Fruit fly (Drosophila melanogaster) whole organism, embryonic: ENCODE results near the gene CG6023.

Experiments used
- Ada2b ChIP-seq: fragments of 200-800 bp; sonication (Bioruptor generic); IDR thresholded peaks from 2 replicates; pipeline ENCODE4 v1.3.6; 2022; ENCODE audit warnings: missing biosample characterization, missing genetic modification characterization
- Aef1 ChIP-seq: fragments of 200-800 bp; sonication (Bioruptor generic); IDR thresholded peaks from 3 replicates; pipeline ENCODE4 v1.3.6; 2022; ENCODE audit warnings: missing biosample characterization, missing genetic modification characterization
- Bteb2 ChIP-seq: fragments of 200-800 bp; sonication (Bioruptor generic); optimal IDR thresholded peaks from 2 replicates; lab custom pipeline; 2016; ENCODE audit warnings: missing biosample characterization, missing genetic modification characterization
- CG11247 ChIP-seq: fragments of 200-800 bp; sonication (Bioruptor generic); IDR thresholded peaks from 2 replicates; pipeline ENCODE4 v1.3.6; 2022; ENCODE audit warnings: missing biosample characterization, missing genetic modification characterization
- CG12659 ChIP-seq: fragments of 200-800 bp; sonication (Bioruptor generic); optimal IDR thresholded peaks from 3 replicates; lab custom pipeline; 2017; ENCODE audit warnings: mild to moderate bottlenecking, missing biosample characterization, missing genetic modification reagents, missing genetic modification characterization
- CG12744 ChIP-seq: fragments of 200-800 bp; sonication (Bioruptor generic); optimal IDR thresholded peaks from 2 replicates; lab custom pipeline; 2016; ENCODE audit warnings: missing biosample characterization, missing genetic modification characterization
- CG15514 ChIP-seq: fragments of 200-800 bp; sonication (Bioruptor generic); optimal IDR thresholded peaks from 3 replicates; lab custom pipeline; 2017; ENCODE audit warnings: missing biosample characterization, missing genetic modification characterization, mild to moderate bottlenecking, moderate library complexity, missing genetic modification reagents
- CG16813 ChIP-seq: fragments of 200-800 bp; sonication (Bioruptor generic); IDR thresholded peaks from 3 replicates; pipeline ENCODE4 v1.3.6; 2022; ENCODE audit warnings: missing biosample characterization, missing genetic modification characterization; ENCODE audit not compliant: partially characterized antibody
- CG16815 ChIP-seq: fragments of 200-800 bp; sonication (Bioruptor generic); optimal IDR thresholded peaks from 3 replicates; lab custom pipeline; 2017; ENCODE audit warnings: missing biosample characterization, mild to moderate bottlenecking, missing genetic modification characterization
- CG17359 ChIP-seq: fragments of 200-800 bp; sonication (Bioruptor generic); optimal IDR thresholded peaks from 3 replicates; lab custom pipeline; 2018; ENCODE audit warnings: missing biosample characterization, mild to moderate bottlenecking, missing genetic modification characterization, moderate library complexity
- CG17568 ChIP-seq: fragments of 200-800 bp; sonication (Bioruptor generic); optimal IDR thresholded peaks from 2 replicates; lab custom pipeline; 2018; ENCODE audit warnings: missing biosample characterization, mild to moderate bottlenecking, missing genetic modification characterization, moderate library complexity
- CG18476 ChIP-seq: fragments of 200-800 bp; sonication (Bioruptor generic); optimal IDR thresholded peaks from 2 replicates; lab custom pipeline; 2016; ENCODE audit warnings: missing biosample characterization, mild to moderate bottlenecking, missing genetic modification characterization
- CG18599 ChIP-seq: fragments of 200-800 bp; sonication (Bioruptor generic); optimal IDR thresholded peaks from 3 replicates; lab custom pipeline; 2017; ENCODE audit warnings: missing biosample characterization, missing genetic modification characterization, mild to moderate bottlenecking, moderate library complexity, missing genetic modification reagents
- CG2120 ChIP-seq: fragments of 200-800 bp; sonication (Bioruptor generic); optimal IDR thresholded peaks from 3 replicates; lab custom pipeline; 2016; ENCODE audit warnings: missing biosample characterization, missing genetic modification characterization
- CG2199 ChIP-seq: fragments of 200-800 bp; sonication (Bioruptor generic); IDR thresholded peaks from 3 replicates; pipeline ENCODE4 v1.3.6; 2022; ENCODE audit warnings: missing biosample characterization, missing genetic modification characterization
- CG34422 ChIP-seq: fragments of 200-800 bp; sonication (Bioruptor generic); IDR thresholded peaks from 3 replicates; pipeline ENCODE4 v1.3.6; 2022; ENCODE audit warnings: missing biosample characterization, missing genetic modification characterization
- CG3847 ChIP-seq: fragments of 200-800 bp; sonication (Bioruptor generic); IDR thresholded peaks from 2 replicates; pipeline ENCODE4 v1.3.6; 2022; ENCODE audit warnings: missing biosample characterization, missing genetic modification characterization
- CG7786 ChIP-seq: fragments of 200-800 bp; sonication (Bioruptor generic); optimal IDR thresholded peaks from 2 replicates; lab custom pipeline; 2016; ENCODE audit warnings: missing biosample characterization, missing genetic modification characterization
- CG7839 ChIP-seq: fragments of 200-800 bp; sonication (Bioruptor generic); optimal IDR thresholded peaks from 3 replicates; lab custom pipeline; 2018; ENCODE audit warnings: missing biosample characterization, mild to moderate bottlenecking, missing genetic modification characterization, moderate library complexity
- CG8478 ChIP-seq: fragments of >200 bp; optimal IDR thresholded peaks from 2 replicates; lab custom pipeline; 2018
- CG9609 ChIP-seq: fragments of 200-800 bp; sonication (Bioruptor generic); optimal IDR thresholded peaks from 3 replicates; lab custom pipeline; 2016; ENCODE audit warnings: missing biosample characterization, missing genetic modification characterization
- Drgx ChIP-seq: fragments of 200-800 bp; sonication (Bioruptor generic); IDR thresholded peaks from 2 replicates; pipeline ENCODE4 v1.3.6; 2022; ENCODE audit warnings: missing biosample characterization, missing genetic modification characterization
- Fer1 ChIP-seq: fragments of 200-800 bp; sonication (Bioruptor generic); optimal IDR thresholded peaks from 2 replicates; lab custom pipeline; 2017; ENCODE audit warnings: missing biosample characterization, mild to moderate bottlenecking, missing genetic modification characterization
- H2.0 ChIP-seq: fragments of 200-800 bp; sonication (Bioruptor generic); IDR thresholded peaks from 2 replicates; pipeline ENCODE4 v1.3.6; 2022; ENCODE audit warnings: missing biosample characterization, missing genetic modification characterization
- HLH4C ChIP-seq: fragments of 200-800 bp; sonication (Bioruptor generic); IDR thresholded peaks from 3 replicates; pipeline ENCODE4 v1.3.6; 2022; ENCODE audit warnings: missing biosample characterization, missing genetic modification characterization; ENCODE audit not compliant: partially characterized antibody
- HmgZ ChIP-seq: fragments of 200-800 bp; sonication (Bioruptor generic); optimal IDR thresholded peaks from 2 replicates; lab custom pipeline; 2018; ENCODE audit warnings: missing biosample characterization, mild to moderate bottlenecking, missing genetic modification characterization
- MBD-R2 ChIP-seq: fragments of 200-800 bp; sonication (Bioruptor generic); IDR thresholded peaks from 2 replicates; pipeline ENCODE4 v1.3.6; 2022; ENCODE audit warnings: missing biosample characterization, missing genetic modification characterization
- NK7.1 ChIP-seq: fragments of 200-800 bp; sonication (Bioruptor generic); optimal IDR thresholded peaks from 3 replicates; lab custom pipeline; 2016; ENCODE audit warnings: missing biosample characterization, missing genetic modification characterization
- Optix ChIP-seq: fragments of 200-800 bp; sonication (Bioruptor generic); IDR thresholded peaks from 3 replicates; pipeline ENCODE4 v1.3.6; 2022; ENCODE audit warnings: missing biosample characterization, missing genetic modification characterization
- Scr ChIP-seq: fragments of 200-800 bp; sonication (Bioruptor generic); IDR thresholded peaks from 2 replicates; pipeline ENCODE4 v1.3.6; 2022; ENCODE audit warnings: missing biosample characterization, missing genetic modification characterization; ENCODE audit not compliant: partially characterized antibody
- Sry-δ ChIP-seq: fragments of 200-800 bp; sonication (Bioruptor generic); optimal IDR thresholded peaks from 2 replicates; lab custom pipeline; 2016; ENCODE audit warnings: missing biosample characterization, missing genetic modification characterization
- Stat92E ChIP-seq, 3 experiments: fragments of >200 bp in 2 of 3; fragments of 200-800 bp in 1 of 3; sonication (Bioruptor generic) in 1 of 3; optimal IDR thresholded peaks; 2 replicates each; lab custom pipeline; 2017 to 2019; ENCODE audit warnings: missing biosample characterization in 3 of 3, missing genetic modification characterization in 3 of 3, mild to moderate bottlenecking in 1 of 3, moderate library complexity in 1 of 3
- Tbp ChIP-seq: fragments of >200 bp; optimal IDR thresholded peaks from 2 replicates; lab custom pipeline; 2018; ENCODE audit warnings: missing biosample characterization, missing genetic modification characterization
- Trl ChIP-seq, 3 experiments: fragments of >200 bp in 2 of 3; fragments of 200-800 bp in 1 of 3; sonication (Bioruptor generic) in 1 of 3; optimal IDR thresholded peaks; 2 replicates in 1 of 3; 3 replicates in 2 of 3; lab custom pipeline; 2016 to 2017; ENCODE audit warnings: missing biosample characterization in 1 of 3, missing genetic modification characterization in 1 of 3
- Xbp1 ChIP-seq: fragments of 200-800 bp; sonication (Bioruptor generic); optimal IDR thresholded peaks from 3 replicates; lab custom pipeline; 2016; ENCODE audit warnings: missing biosample characterization, mild to moderate bottlenecking, missing genetic modification characterization
- bowl ChIP-seq: fragments of 200-800 bp; sonication (Bioruptor generic); IDR thresholded peaks from 2 replicates; pipeline ENCODE4 v1.3.6; 2022; ENCODE audit warnings: missing biosample characterization, missing genetic modification characterization
- ci ChIP-seq: fragments of 200-800 bp; sonication (Bioruptor generic); IDR thresholded peaks from 3 replicates; pipeline ENCODE4 v1.3.6; 2022; ENCODE audit warnings: missing biosample characterization, missing genetic modification characterization
- crp ChIP-seq, 2 experiments: fragments of 200-800 bp; sonication (Bioruptor generic); optimal IDR thresholded peaks; 2 replicates in 1 of 2; 3 replicates in 1 of 2; lab custom pipeline; 2017; ENCODE audit warnings: missing biosample characterization in 2 of 2, missing genetic modification characterization in 2 of 2, mild to moderate bottlenecking in 1 of 2, moderate library complexity in 1 of 2
- cwo ChIP-seq: fragments of 200-800 bp; sonication (Bioruptor generic); optimal IDR thresholded peaks from 3 replicates; lab custom pipeline; 2017; ENCODE audit warnings: missing biosample characterization, missing genetic modification characterization, mild to moderate bottlenecking, moderate library complexity, missing genetic modification reagents
- dpn ChIP-seq, 2 experiments: fragments of 200-800 bp; sonication (Bioruptor generic); optimal IDR thresholded peaks; 3 replicates each; lab custom pipeline; 2016; ENCODE audit warnings: missing biosample characterization in 2 of 2, missing genetic modification characterization in 2 of 2
- fu2 ChIP-seq: fragments of 200-800 bp; sonication (Bioruptor generic); optimal IDR thresholded peaks from 2 replicates; lab custom pipeline; 2016; ENCODE audit warnings: missing biosample characterization, missing genetic modification characterization
- gsb ChIP-seq: fragments of 200-800 bp; sonication (Bioruptor generic); IDR thresholded peaks from 2 replicates; pipeline ENCODE4 v1.3.6; 2022; ENCODE audit warnings: missing biosample characterization, missing genetic modification characterization
- kni ChIP-seq: fragments of 200-800 bp; sonication (Bioruptor generic); optimal IDR thresholded peaks from 3 replicates; lab custom pipeline; 2017; ENCODE audit warnings: mild to moderate bottlenecking, missing biosample characterization, missing genetic modification reagents, missing genetic modification characterization
- lov ChIP-seq, 2 experiments: fragments of 200-800 bp in 1 of 2; fragments of >200 bp in 1 of 2; sonication (Bioruptor generic) in 1 of 2; IDR thresholded peaks in 1 of 2; optimal IDR thresholded peaks in 1 of 2; 2 replicates in 1 of 2; 3 replicates in 1 of 2; pipeline versions ENCODE4 v1.3.6 to Lab custom; 2017 to 2022; ENCODE audit warnings: missing biosample characterization in 1 of 2, missing genetic modification characterization in 1 of 2
- shn ChIP-seq: fragments of 200-800 bp; sonication (Bioruptor generic); optimal IDR thresholded peaks from 3 replicates; lab custom pipeline; 2016; ENCODE audit warnings: missing biosample characterization, missing genetic modification characterization
- slbo ChIP-seq: fragments of 200-800 bp; sonication (Bioruptor generic); IDR thresholded peaks from 2 replicates; pipeline ENCODE4 v1.3.6; 2022; ENCODE audit warnings: missing biosample characterization, missing genetic modification characterization
- sob ChIP-seq: fragments of 200-800 bp; sonication (Bioruptor generic); IDR thresholded peaks from 2 replicates; pipeline ENCODE4 v1.3.6; 2022; ENCODE audit warnings: missing biosample characterization, missing genetic modification characterization

The CG6023 gene

DNA sequence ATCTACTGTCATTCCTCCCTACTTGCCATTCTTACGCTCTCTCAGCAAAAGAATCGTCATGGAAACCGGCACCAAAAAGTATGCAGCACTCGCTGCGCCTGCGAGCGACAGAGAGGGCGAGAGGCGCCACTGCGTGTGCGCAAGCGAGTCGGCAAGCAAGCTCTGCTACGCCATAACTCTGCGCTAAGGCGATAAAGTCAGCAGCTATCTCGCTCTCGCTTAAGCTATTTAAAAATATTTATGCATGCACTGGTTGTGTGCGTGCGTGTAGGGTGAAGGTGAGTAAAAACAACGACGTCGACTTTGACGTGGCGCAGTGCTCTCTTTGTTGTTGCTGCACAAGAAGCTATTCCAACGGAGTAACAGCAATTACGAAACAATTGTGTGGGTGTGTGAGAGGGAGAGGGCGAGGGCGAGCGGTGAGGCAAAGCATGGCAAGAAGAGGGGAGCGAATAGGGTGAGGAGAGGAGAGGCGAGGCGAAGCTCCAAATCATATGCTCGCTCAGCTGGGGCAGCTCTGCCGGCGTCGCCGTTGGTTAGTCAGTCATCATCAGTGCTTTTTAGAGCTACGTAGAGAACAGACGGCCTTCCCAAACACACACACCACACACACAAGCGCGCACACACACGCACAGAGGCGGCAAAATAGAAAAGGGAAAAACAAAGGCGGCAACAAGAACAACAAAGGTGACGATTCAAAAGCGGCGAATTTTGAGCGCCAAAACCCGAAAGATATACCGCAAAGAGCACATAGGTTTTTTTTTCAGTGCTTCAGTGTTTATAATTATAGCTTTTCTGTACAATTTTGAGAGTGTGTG lies 45.2 kb upstream of the CG6023 start, which contains the start of gene CrebB (continued):
- no peak for TF ChIP-seq lov (optimal IDR thresholded peaks at IDR 0.05; lab: Kevin White, UChicago)
- no peak for TF ChIP-seq lov (GFP tag; IDR thresholded peaks at IDR 0.05; lab: Robert Waterston, UW)
- peak; percentile 77 for TF ChIP-seq HmgZ (tag; lab: Kevin White, UChicago)
- peak; percentile 43 for TF ChIP-seq CG9609 (GFP tag; lab: Kevin White, UChicago)
- peak; percentile 45 for TF ChIP-seq Fer1 (GFP tag; lab: Kevin White, UChicago)
- TF ChIP-seq CG17568 (GFP tag; lab: Kevin White, UChicago): peak; percentile 0
- TF ChIP-seq Sry-δ (GFP tag; lab: Kevin White, UChicago): no peak
- peak; percentile 34 for TF ChIP-seq CG7839 (tag; lab: Kevin White, UChicago)
- no peak for TF ChIP-seq CG18476 (GFP tag; lab: Kevin White, UChicago)
- TF ChIP-seq CG18599 (GFP tag; lab: Kevin White, UChicago): peak; percentile 63
- TF ChIP-seq shn: peak; percentile 16
- TF ChIP-seq CG34422: peak; percentile 65; the same call in 2 of the 3 replicates
- peak; percentile 71; the same call in 1 of the 3 replicates for TF ChIP-seq CG2199
- peak; percentile 10; the same call in 1 of the 2 replicates for TF ChIP-seq MBD-R2 (GFP tag; lab: Robert Waterston, UW)
- TF ChIP-seq H2.0 (GFP tag; lab: Robert Waterston, UW): peak; percentile 28; the same call in 1 of the 2 replicates
- TF ChIP-seq Drgx (GFP tag; lab: Robert Waterston, UW): peak; percentile 57; the same call in 1 of the 2 replicates
- TF ChIP-seq ci: peak; percentile 61; the same call in 1 of the 3 replicates
- TF ChIP-seq fu2: peak; percentile 4
- TF ChIP-seq CG11247 (GFP tag; lab: Robert Waterston, UW): peak; percentile 44; the same call in 1 of the 2 replicates
- TF ChIP-seq CG8478 (lab: Kevin White, UChicago): peak; percentile 97
- TF ChIP-seq Xbp1 (GFP tag; lab: Kevin White, UChicago): peak; percentile 12
- TF ChIP-seq sob (GFP tag; lab: Robert Waterston, UW): peak; percentile 45
- TF ChIP-seq CG12659: peak; percentile 22
- 0 out of 2 replicates have a peak, but pooled peaks have one; percentile 21 for TF ChIP-seq CG3847
- 0 out of 3 replicates have a peak, but pooled peaks have one; percentile 40 for TF ChIP-seq HLH4C
- TF ChIP-seq kni (GFP tag; lab: Kevin White, UChicago): peak; percentile 91
- 0 out of 2 replicates have a peak, but pooled peaks have one; percentile 33 for TF ChIP-seq gsb (GFP tag; lab: Robert Waterston, UW)
- TF ChIP-seq Bteb2 (GFP tag; lab: Kevin White, UChicago): peak; percentile 41
- TF ChIP-seq CG7786 (GFP tag; lab: Kevin White, UChicago): peak; percentile 39
- TF ChIP-seq CG15514 (GFP tag; lab: Kevin White, UChicago): peak; percentile 0
- TF ChIP-seq Trl (optimal IDR thresholded peaks at IDR 0.05; lab: Kevin White, UChicago): peak; percentile 51 to 80
- peak; percentile 7 for TF ChIP-seq Trl (GFP tag; optimal IDR thresholded peaks at IDR 0.05; lab: Kevin White, UChicago)
- TF ChIP-seq Aef1 (GFP tag; lab: Robert Waterston, UW): peak; percentile 75
- no peak for TF ChIP-seq Scr
- no peak for TF ChIP-seq CG16815 (GFP tag; lab: Kevin White, UChicago)
- peak; percentile 53 for TF ChIP-seq slbo (GFP tag; lab: Robert Waterston, UW)
- TF ChIP-seq Optix (GFP tag; lab: Robert Waterston, UW): 0 out of 3 replicates have a peak, but pooled peaks have one; percentile 23
- TF ChIP-seq CG2120 (GFP tag; lab: Kevin White, UChicago): peak; percentile 26
- no peak for TF ChIP-seq CG16813 (GFP tag; lab: Robert Waterston, UW)
- no peak for TF ChIP-seq Tbp (GFP tag; lab: Kevin White, UChicago)
- TF ChIP-seq crp (GFP tag; optimal IDR thresholded peaks at IDR 0.05; lab: Kevin White, UChicago): peak in 1 of 2 experiments; percentile 86
- no peak for TF ChIP-seq NK7.1 (GFP tag; lab: Kevin White, UChicago)
- no peak for TF ChIP-seq bowl (GFP tag; lab: Robert Waterston, UW)
- TF ChIP-seq dpn (GFP tag; optimal IDR thresholded peaks at IDR 0.05; lab: Kevin White, UChicago): peak; percentile 7 to 35
- TF ChIP-seq Stat92E (GFP tag; optimal IDR thresholded peaks at IDR 0.05; lab: Kevin White, UChicago): no peak
- peak; percentile 42; the same call in 1 of the 2 replicates for TF ChIP-seq Ada2b (GFP tag; lab: Robert Waterston, UW)
- peak; percentile 49 for TF ChIP-seq cwo (GFP tag; lab: Kevin White, UChicago)
- peak; percentile 25 for TF ChIP-seq CG17359 (tag; lab: Kevin White, UChicago)
- peak; percentile 27 for TF ChIP-seq CG12744 (GFP tag; lab: Kevin White, UChicago)
